Fruit fly (Drosophila melanogaster): ENCODE measurements around the gene CG6769.

CG6769 gene

dm6 chrX:17907184-17908006, 46.6 kb downstream of the CG6769 start, which contains the start of the genes CG7772 and Vps4 (continued):
- no peak for TF ChIP-seq CG12071 (GFP tag; optimal IDR thresholded peaks at IDR 0.05)
- TF ChIP-seq CG7963 (GFP tag; IDR thresholded peaks at IDR 0.05; ENCODE audit: partially characterized antibody), result no peak
- TF ChIP-seq gfzf (GFP tag; optimal IDR thresholded peaks at IDR 0.05), result peak; percentile 73
- peak; percentile 28 for TF ChIP-seq MBD-R2 (GFP tag; IDR thresholded peaks at IDR 0.05)
- peak; percentile 24 for TF ChIP-seq trem (tag; optimal IDR thresholded peaks at IDR 0.05)
- TF ChIP-seq nom (GFP tag; optimal IDR thresholded peaks at IDR 0.05), result peak; percentile 23
- no peak for TF ChIP-seq pan (optimal IDR thresholded peaks at IDR 0.05)
- TF ChIP-seq pan (GFP tag; optimal IDR thresholded peaks at IDR 0.05 in 1 of 2, IDR thresholded peaks at IDR 0.05 in 1 of 2), result no peak
- no peak for TF ChIP-seq cas (GFP tag; IDR thresholded peaks at IDR 0.05)
- no peak for TF ChIP-seq insv (GFP tag; optimal IDR thresholded peaks at IDR 0.05)
- no peak for TF ChIP-seq Hr51 (GFP tag; optimal IDR thresholded peaks at IDR 0.05)
- no peak for TF ChIP-seq Hmr (GFP tag; optimal IDR thresholded peaks at IDR 0.05)
- TF ChIP-seq CG7556 (GFP tag; optimal IDR thresholded peaks at IDR 0.05), result no peak
- no peak for TF ChIP-seq nau (GFP tag; optimal IDR thresholded peaks at IDR 0.05)
- no peak for TF ChIP-seq Antp (GFP tag; optimal IDR thresholded peaks at IDR 0.05)
- TF ChIP-seq amos (GFP tag; IDR thresholded peaks at IDR 0.05; ENCODE audit: partially characterized antibody), result peak; percentile 14; the same call in 1 of the 2 replicates
- TF ChIP-seq nerfin-1 (tag; optimal IDR thresholded peaks at IDR 0.05), result peak; percentile 31
- peak; percentile 0 for TF ChIP-seq sug (tag; optimal IDR thresholded peaks at IDR 0.05)
- TF ChIP-seq cato (GFP tag; optimal IDR thresholded peaks at IDR 0.05; ENCODE audit: borderline replicate concordance), result no peak
- TF ChIP-seq BEAF-32 (GFP tag; optimal IDR thresholded peaks at IDR 0.05), result peak; percentile 63
- TF ChIP-seq Taf1 (GFP tag; IDR thresholded peaks at IDR 0.05), result no peak
- no peak for TF ChIP-seq CG18011 (GFP tag; optimal IDR thresholded peaks at IDR 0.05)
- TF ChIP-seq Mes4 (GFP tag; optimal IDR thresholded peaks at IDR 0.05), result no peak
- no peak for TF ChIP-seq CG30431 (GFP tag; optimal IDR thresholded peaks at IDR 0.05)
- TF ChIP-seq emc (GFP tag; optimal IDR thresholded peaks at IDR 0.05), result no peak
- TF ChIP-seq Tbp (GFP tag; optimal IDR thresholded peaks at IDR 0.05), result no peak
- TF ChIP-seq Ada2b (GFP tag; IDR thresholded peaks at IDR 0.05), result no peak
- peak in 1 of 2 experiments; percentile 44 for TF ChIP-seq Pdp1 (GFP tag; optimal IDR thresholded peaks at IDR 0.05)
- TF ChIP-seq maf-S (GFP tag; optimal IDR thresholded peaks at IDR 0.05), result no peak
- no peak for TF ChIP-seq Neu2 (GFP tag; optimal IDR thresholded peaks at IDR 0.05; ENCODE audit: borderline replicate concordance)
- no peak for TF ChIP-seq CG33557 (GFP tag; optimal IDR thresholded peaks at IDR 0.05)
- no peak for TF ChIP-seq Gsc (GFP tag; IDR thresholded peaks at IDR 0.05)
- no peak for TF ChIP-seq slou (GFP tag; optimal IDR thresholded peaks at IDR 0.05)
- no peak for TF ChIP-seq CG12219 (GFP tag; optimal IDR thresholded peaks at IDR 0.05)
- TF ChIP-seq CG12942 (GFP tag; optimal IDR thresholded peaks at IDR 0.05), result no peak
- TF ChIP-seq HLH4C (GFP tag; IDR thresholded peaks at IDR 0.05; ENCODE audit: partially characterized antibody), result no peak
- TF ChIP-seq CG3726 (GFP tag; IDR thresholded peaks at IDR 0.05), result no peak
- no peak for TF ChIP-seq CG32532 (GFP tag; IDR thresholded peaks at IDR 0.05)
- TF ChIP-seq Nf-YA (GFP tag; IDR thresholded peaks at IDR 0.05), result no peak
- no peak for TF ChIP-seq slp2 (GFP tag; optimal IDR thresholded peaks at IDR 0.05)
- no peak for TF ChIP-seq CG31365 (tag; optimal IDR thresholded peaks at IDR 0.05)
- no peak for TF ChIP-seq peb (GFP tag; IDR thresholded peaks at IDR 0.05)
- no peak for TF ChIP-seq pros (GFP tag; optimal IDR thresholded peaks at IDR 0.05)
- TF ChIP-seq ase (GFP tag; IDR thresholded peaks at IDR 0.05), result no peak
- TF ChIP-seq Xbp1 (GFP tag; optimal IDR thresholded peaks at IDR 0.05), result no peak
- no peak for TF ChIP-seq CG6272 (GFP tag; IDR thresholded peaks at IDR 0.05)
- TF ChIP-seq lbe (GFP tag; optimal IDR thresholded peaks at IDR 0.05), result no peak
- TF ChIP-seq CG12104 (GFP tag; optimal IDR thresholded peaks at IDR 0.05), result no peak
- TF ChIP-seq kni (GFP tag; optimal IDR thresholded peaks at IDR 0.05), result no peak

Measured in whole organism, embryonic.